Worm (Caenorhabditis elegans): Measurements from ENCODE around the gene mop-25.2.

mop-25.2 gene

ce11 chrII:9713083-9713482 lies 9.6 kb upstream of the mop-25.2 start (continued):
- TF ChIP-seq lir-1 (GFP tag; conservative IDR thresholded peaks at IDR 0.05), result no peak
- no peak for TF ChIP-seq madf-10 (tag; optimal IDR thresholded peaks at IDR 0.05)
- TF ChIP-seq bed-2 (GFP tag; IDR thresholded peaks at IDR 0.05), result no peak
- no peak for TF ChIP-seq snpc-1.1 (tag; optimal IDR thresholded peaks at IDR 0.05; ENCODE audit: insufficient read depth)
- TF ChIP-seq unc-130 (GFP tag; optimal IDR thresholded peaks at IDR 0.05), result no peak
- no peak for TF ChIP-seq somi-1 (GFP tag; optimal IDR thresholded peaks at IDR 0.05)
- TF ChIP-seq ztf-6 (GFP tag; IDR thresholded peaks at IDR 0.05), result no peak
- TF ChIP-seq F23B12.7 (tag; optimal IDR thresholded peaks at IDR 0.05; ENCODE audit: insufficient read depth), result peak; percentile 71
- no peak for TF ChIP-seq zim-3 (tag; optimal IDR thresholded peaks at IDR 0.05)
- no peak for TF ChIP-seq lag-1 (GFP tag; IDR thresholded peaks at IDR 0.05)
- peak in 1 of 2 experiments; percentile 39 for TF ChIP-seq rec-8 (tag; optimal IDR thresholded peaks at IDR 0.05)
- no peak for TF ChIP-seq lin-35 (GFP tag; optimal IDR thresholded peaks at IDR 0.05)
- no peak for TF ChIP-seq T07F8.4 (tag; optimal IDR thresholded peaks at IDR 0.05)
- no peak for TF ChIP-seq F57C9.4 (tag; optimal IDR thresholded peaks at IDR 0.05)
- TF ChIP-seq tbx-9 (tag; optimal IDR thresholded peaks at IDR 0.05; ENCODE audit: borderline replicate concordance), result no peak
- no peak for TF ChIP-seq ceh-91 (GFP tag; IDR thresholded peaks at IDR 0.05)
- TF ChIP-seq ztf-3 (GFP tag; optimal IDR thresholded peaks at IDR 0.05), result no peak
- no peak for TF ChIP-seq sdz-38 (tag; optimal IDR thresholded peaks at IDR 0.05)
- no peak for TF ChIP-seq F10E7.11 (tag; optimal IDR thresholded peaks at IDR 0.05)
- TF ChIP-seq hmg-1.2 (GFP tag; IDR thresholded peaks at IDR 0.05), result peak; percentile 41; the same call in 1 of the 2 replicates
- TF ChIP-seq ceh-27 (GFP tag; optimal IDR thresholded peaks at IDR 0.05), result no peak
- no peak for TF ChIP-seq F37B4.10 (GFP tag; IDR thresholded peaks at IDR 0.05)
- TF ChIP-seq fkh-3 (tag; optimal IDR thresholded peaks at IDR 0.05), result no peak
- TF ChIP-seq lsl-1 (GFP tag; optimal IDR thresholded peaks at IDR 0.05), result peak; percentile 23
- TF ChIP-seq F33H1.4 (GFP tag; IDR thresholded peaks at IDR 0.05), result peak; percentile 20; the same call in 1 of the 2 replicates
- no peak for TF ChIP-seq Y95B8A.8 (GFP tag; IDR thresholded peaks at IDR 0.05)
- no peak for TF ChIP-seq Y67H2A.10 (GFP tag; conservative IDR thresholded peaks at IDR 0.05)
- TF ChIP-seq sea-2 (GFP tag; IDR thresholded peaks at IDR 0.05), result no peak
- TF ChIP-seq ceh-40 (GFP tag; IDR thresholded peaks at IDR 0.05), result no peak
- no peak for TF ChIP-seq tlf-1 (GFP tag; optimal IDR thresholded peaks at IDR 0.05)
- TF ChIP-seq atf-7 (tag; optimal IDR thresholded peaks at IDR 0.05), result no peak
- TF ChIP-seq aptf-2 (GFP tag; conservative IDR thresholded peaks at IDR 0.05), result no peak
- TF ChIP-seq T26A5.8 (tag; optimal IDR thresholded peaks at IDR 0.05), result no peak
- no peak for TF ChIP-seq ZK185.1 (tag; optimal IDR thresholded peaks at IDR 0.05; ENCODE audit: poor library complexity, severe bottlenecking)
- no peak for TF ChIP-seq pha-4 (tag; optimal IDR thresholded peaks at IDR 0.05)
- peak; percentile 46 for TF ChIP-seq ztf-18 (tag; optimal IDR thresholded peaks at IDR 0.05)
- TF ChIP-seq tbp1 (GFP tag; optimal IDR thresholded peaks at IDR 0.05), result peak; percentile 95
- TF ChIP-seq ets-4 (GFP tag; optimal IDR thresholded peaks at IDR 0.05), result no peak
- TF ChIP-seq madf-6 (GFP tag; IDR thresholded peaks at IDR 0.05), result peak; percentile 35; the same call in 1 of the 2 replicates
- TF ChIP-seq lin-54 (GFP tag; optimal IDR thresholded peaks at IDR 0.05), result peak; percentile 11
- TF ChIP-seq hlh-12 (tag; optimal IDR thresholded peaks at IDR 0.05), result no peak
- no peak for TF ChIP-seq B0035.1 (tag; optimal IDR thresholded peaks at IDR 0.05)
- TF ChIP-seq let-607 (tag; optimal IDR thresholded peaks at IDR 0.05), result no peak
- peak; percentile 13 for TF ChIP-seq dpl-1 (GFP tag; optimal IDR thresholded peaks at IDR 0.05)
- no peak for TF ChIP-seq bed-1 (GFP tag; IDR thresholded peaks at IDR 0.05)
- no peak for TF ChIP-seq ceh-100 (GFP tag; IDR thresholded peaks at IDR 0.05)
- no peak for TF ChIP-seq gei-17 (GFP tag; optimal IDR thresholded peaks at IDR 0.05)
- no peak for TF ChIP-seq B0019.2 (GFP tag; conservative IDR thresholded peaks at IDR 0.05)
- TF ChIP-seq hsf-1 (GFP tag; IDR thresholded peaks at IDR 0.05), result no peak
